Fruit fly (Drosophila melanogaster) whole organism, embryonic: Measurements from ENCODE around the gene Vdup1.

Source experiments
- Atf-2 ChIP-seq: fragments of 200-800 bp; sonication (Bioruptor generic); optimal IDR thresholded peaks from 2 replicates; lab custom pipeline; 2016; ENCODE audit warnings: missing biosample characterization, missing genetic modification characterization
- Atf6 ChIP-seq: fragments of 200-800 bp; sonication (Bioruptor generic); IDR thresholded peaks from 2 replicates; pipeline ENCODE4 v1.3.6; 2022; ENCODE audit warnings: missing biosample characterization, missing genetic modification characterization
- CG10565 ChIP-seq: fragments of 200-800 bp; sonication (Bioruptor generic); optimal IDR thresholded peaks from 3 replicates; lab custom pipeline; 2016; ENCODE audit warnings: missing biosample characterization, mild to moderate bottlenecking, missing genetic modification characterization
- CG10979 ChIP-seq: fragments of 200-800 bp; sonication (Bioruptor generic); optimal IDR thresholded peaks from 2 replicates; lab custom pipeline; 2018; ENCODE audit warnings: missing biosample characterization, mild to moderate bottlenecking, missing genetic modification characterization, moderate library complexity
- CG11696 ChIP-seq: fragments of 200-800 bp; sonication (Bioruptor generic); IDR thresholded peaks from 2 replicates; pipeline ENCODE4 v1.3.6; 2022; ENCODE audit warnings: missing biosample characterization, missing genetic modification characterization
- CG12236 ChIP-seq: fragments of 200-800 bp; sonication (Bioruptor generic); optimal IDR thresholded peaks from 2 replicates; lab custom pipeline; 2016; ENCODE audit warnings: missing biosample characterization, missing genetic modification characterization
- CG12659 ChIP-seq: fragments of 200-800 bp; sonication (Bioruptor generic); optimal IDR thresholded peaks from 3 replicates; lab custom pipeline; 2017; ENCODE audit warnings: mild to moderate bottlenecking, missing biosample characterization, missing genetic modification reagents, missing genetic modification characterization
- CG1647 ChIP-seq: fragments of 200-800 bp; sonication (Bioruptor generic); optimal IDR thresholded peaks from 3 replicates; lab custom pipeline; 2016; ENCODE audit warnings: missing biosample characterization, missing genetic modification characterization
- CG17829 ChIP-seq: fragments of 200-800 bp; optimal IDR thresholded peaks from 2 replicates; lab custom pipeline; 2019; ENCODE audit warnings: missing biosample characterization, mild to moderate bottlenecking, missing genetic modification characterization, moderate library complexity
- CG18011 ChIP-seq: fragments of 200-800 bp; sonication (Bioruptor generic); optimal IDR thresholded peaks from 2 replicates; lab custom pipeline; 2017; ENCODE audit warnings: missing biosample characterization, missing genetic modification characterization, mild to moderate bottlenecking, moderate library complexity, missing genotype
- CG1832 ChIP-seq: fragments of 200-800 bp; sonication (Bioruptor generic); optimal IDR thresholded peaks from 2 replicates; lab custom pipeline; 2017; ENCODE audit warnings: missing biosample characterization, mild to moderate bottlenecking, missing genetic modification characterization, inconsistent platforms
- CG18476 ChIP-seq: fragments of 200-800 bp; sonication (Bioruptor generic); optimal IDR thresholded peaks from 2 replicates; lab custom pipeline; 2016; ENCODE audit warnings: missing biosample characterization, mild to moderate bottlenecking, missing genetic modification characterization
- CG3065 ChIP-seq: fragments of 200-800 bp; sonication (Bioruptor generic); optimal IDR thresholded peaks from 2 replicates; lab custom pipeline; 2016; ENCODE audit warnings: missing biosample characterization, missing genetic modification characterization
- CG32532 ChIP-seq: fragments of 200-800 bp; sonication (Bioruptor generic); IDR thresholded peaks from 2 replicates; pipeline ENCODE4 v1.3.6; 2022; ENCODE audit warnings: missing biosample characterization, missing genetic modification characterization
- CG32772 ChIP-seq: fragments of 200-800 bp; sonication (Bioruptor generic); IDR thresholded peaks from 2 replicates; pipeline ENCODE4 v1.3.6; 2022; ENCODE audit warnings: missing biosample characterization, missing genetic modification characterization
- CG3847 ChIP-seq: fragments of 200-800 bp; sonication (Bioruptor generic); IDR thresholded peaks from 2 replicates; pipeline ENCODE4 v1.3.6; 2022; ENCODE audit warnings: missing biosample characterization, missing genetic modification characterization
- CG4617 ChIP-seq: fragments of 200-800 bp; sonication (Bioruptor generic); optimal IDR thresholded peaks from 3 replicates; lab custom pipeline; 2016; ENCODE audit warnings: missing biosample characterization, missing genetic modification characterization, borderline replicate concordance
- CG4820 ChIP-seq: fragments of 200-800 bp; sonication (Bioruptor generic); optimal IDR thresholded peaks from 3 replicates; lab custom pipeline; 2016; ENCODE audit warnings: missing biosample characterization, missing genetic modification characterization
- CG4854 ChIP-seq: fragments of 200-800 bp; sonication (Bioruptor generic); optimal IDR thresholded peaks from 2 replicates; lab custom pipeline; 2016; ENCODE audit warnings: missing biosample characterization, missing genetic modification characterization, inconsistent platforms
- CG7372 ChIP-seq: fragments of 200-800 bp; sonication (Bioruptor generic); IDR thresholded peaks from 2 replicates; pipeline ENCODE4 v1.3.6; 2022; ENCODE audit warnings: missing biosample characterization, missing genetic modification characterization
- CG7963 ChIP-seq: fragments of 200-800 bp; sonication (Bioruptor generic); IDR thresholded peaks from 3 replicates; pipeline ENCODE4 v1.3.6; 2022; ENCODE audit warnings: missing biosample characterization, missing genetic modification characterization; ENCODE audit not compliant: partially characterized antibody
- CG8765 ChIP-seq: fragments of 200-800 bp; sonication (Bioruptor generic); IDR thresholded peaks from 2 replicates; pipeline ENCODE4 v1.3.6; 2022; ENCODE audit warnings: missing biosample characterization, missing genetic modification characterization
- Chrac-16 ChIP-seq: fragments of 200-800 bp; sonication (Bioruptor generic); optimal IDR thresholded peaks from 3 replicates; lab custom pipeline; 2016; ENCODE audit warnings: missing biosample characterization, missing genetic modification characterization
- Doc2 ChIP-seq: fragments of 200-800 bp; sonication (Bioruptor generic); IDR thresholded peaks from 2 replicates; pipeline ENCODE4 v1.3.6; 2022; ENCODE audit warnings: missing biosample characterization, missing genetic modification characterization
- Dp ChIP-seq: fragments of 200-800 bp; sonication (Bioruptor generic); optimal IDR thresholded peaks from 2 replicates; lab custom pipeline; 2018; ENCODE audit warnings: missing biosample characterization, mild to moderate bottlenecking, missing genetic modification characterization, moderate library complexity
- Lim3 ChIP-seq: fragments of 200-800 bp; sonication (Bioruptor generic); IDR thresholded peaks from 2 replicates; pipeline ENCODE4 v1.3.6; 2022; ENCODE audit warnings: missing biosample characterization, missing genetic modification characterization
- MTF-1 ChIP-seq: fragments of 200-800 bp; sonication (Bioruptor generic); optimal IDR thresholded peaks from 2 replicates; lab custom pipeline; 2018; ENCODE audit warnings: missing biosample characterization, mild to moderate bottlenecking, missing genetic modification characterization, borderline replicate concordance
- Mad ChIP-seq: fragments of 200-800 bp; sonication (Bioruptor generic); optimal IDR thresholded peaks from 2 replicates; lab custom pipeline; 2016; ENCODE audit warnings: missing biosample characterization, missing genetic modification characterization
- NC2β ChIP-seq: fragments of 200-800 bp; sonication (Bioruptor generic); optimal IDR thresholded peaks from 2 replicates; lab custom pipeline; 2016; ENCODE audit warnings: missing biosample characterization, missing genetic modification characterization
- NK7.1 ChIP-seq: fragments of 200-800 bp; sonication (Bioruptor generic); optimal IDR thresholded peaks from 3 replicates; lab custom pipeline; 2016; ENCODE audit warnings: missing biosample characterization, missing genetic modification characterization
- Nf-YA ChIP-seq: fragments of 200-800 bp; sonication (Bioruptor generic); IDR thresholded peaks from 2 replicates; pipeline ENCODE4 v1.3.6; 2022; ENCODE audit warnings: missing biosample characterization, missing genetic modification characterization
- NfI ChIP-seq: fragments of 200-800 bp; sonication (Bioruptor generic); optimal IDR thresholded peaks from 3 replicates; lab custom pipeline; 2018; ENCODE audit warnings: missing biosample characterization, mild to moderate bottlenecking, missing genetic modification characterization, moderate library complexity
- Usf ChIP-seq: fragments of 200-800 bp; sonication (Bioruptor generic); optimal IDR thresholded peaks from 2 replicates; lab custom pipeline; 2017; ENCODE audit warnings: missing genotype, missing biosample characterization, missing genetic modification characterization
- Vsx1 ChIP-seq: fragments of 200-800 bp; sonication (Bioruptor generic); optimal IDR thresholded peaks from 2 replicates; lab custom pipeline; 2017; ENCODE audit warnings: missing biosample characterization, mild to moderate bottlenecking, missing genetic modification characterization, missing genetic modification reagents
- btn ChIP-seq: fragments of 200-800 bp; sonication (Bioruptor generic); optimal IDR thresholded peaks from 2 replicates; lab custom pipeline; 2016; ENCODE audit warnings: missing biosample characterization, missing genetic modification characterization
- ci ChIP-seq: fragments of 200-800 bp; sonication (Bioruptor generic); IDR thresholded peaks from 3 replicates; pipeline ENCODE4 v1.3.6; 2022; ENCODE audit warnings: missing biosample characterization, missing genetic modification characterization
- gfzf ChIP-seq: fragments of 200-800 bp; sonication (Bioruptor generic); optimal IDR thresholded peaks from 2 replicates; lab custom pipeline; 2016; ENCODE audit warnings: missing biosample characterization, mild to moderate bottlenecking, missing genetic modification characterization, moderate library complexity
- grn ChIP-seq: fragments of 200-800 bp; sonication (Bioruptor generic); optimal IDR thresholded peaks from 3 replicates; lab custom pipeline; 2017; ENCODE audit warnings: missing biosample characterization, missing genetic modification characterization
- nau ChIP-seq: fragments of 200-800 bp; sonication (Bioruptor generic); optimal IDR thresholded peaks from 3 replicates; lab custom pipeline; 2017; ENCODE audit warnings: missing biosample characterization, mild to moderate bottlenecking, missing genetic modification characterization, missing genetic modification reagents
- prd ChIP-seq, 3 experiments: fragments of >200 bp in 2 of 3; fragments of 200-800 bp in 1 of 3; sonication (Bioruptor generic) in 1 of 3; optimal IDR thresholded peaks in 2 of 3; IDR thresholded peaks in 1 of 3; 2 replicates in 2 of 3; 3 replicates in 1 of 3; pipeline versions ENCODE4 v1.3.6 to Lab custom; 2017 to 2022; ENCODE audit warnings: missing biosample characterization in 1 of 3, missing genetic modification characterization in 1 of 3
- ro ChIP-seq: fragments of 200-800 bp; sonication (Bioruptor generic); IDR thresholded peaks from 2 replicates; pipeline ENCODE4 v1.3.6; 2022; ENCODE audit warnings: missing biosample characterization, missing genetic modification characterization
- sd ChIP-seq: fragments of 200-800 bp; sonication (Bioruptor generic); optimal IDR thresholded peaks from 3 replicates; lab custom pipeline; 2018; ENCODE audit warnings: missing biosample characterization, mild to moderate bottlenecking, missing genetic modification characterization, moderate library complexity
- shn ChIP-seq: fragments of 200-800 bp; sonication (Bioruptor generic); optimal IDR thresholded peaks from 3 replicates; lab custom pipeline; 2016; ENCODE audit warnings: missing biosample characterization, missing genetic modification characterization
- sima ChIP-seq: fragments of 200-800 bp; sonication (Bioruptor generic); optimal IDR thresholded peaks from 2 replicates; lab custom pipeline; 2016; ENCODE audit warnings: missing biosample characterization, missing genetic modification characterization
- sisA ChIP-seq: fragments of 200-800 bp; sonication (Bioruptor generic); IDR thresholded peaks from 2 replicates; pipeline ENCODE4 v1.3.6; 2022; ENCODE audit warnings: missing biosample characterization, missing genetic modification characterization
- slp2 ChIP-seq: fragments of 200-800 bp; sonication (Bioruptor generic); optimal IDR thresholded peaks from 2 replicates; lab custom pipeline; 2016; ENCODE audit warnings: missing biosample characterization, missing genetic modification characterization
- tio ChIP-seq: fragments of 200-800 bp; sonication (Bioruptor generic); optimal IDR thresholded peaks from 2 replicates; lab custom pipeline; 2017; ENCODE audit warnings: missing biosample characterization, missing genetic modification characterization, inconsistent platforms
- tna ChIP-seq: fragments of 200-800 bp; sonication (Bioruptor generic); IDR thresholded peaks from 2 replicates; pipeline ENCODE4 v1.3.6; 2022; ENCODE audit warnings: missing biosample characterization, missing genetic modification characterization; ENCODE audit not compliant: partially characterized antibody
- wor ChIP-seq: fragments of 200-800 bp; sonication (Bioruptor generic); IDR thresholded peaks from 2 replicates; pipeline ENCODE4 v1.3.6; 2022; ENCODE audit warnings: missing biosample characterization, missing genetic modification characterization
- zen2 ChIP-seq: fragments of 200-800 bp; sonication (Bioruptor generic); IDR thresholded peaks from 3 replicates; pipeline ENCODE4 v1.3.6; 2022; ENCODE audit warnings: missing biosample characterization, missing genetic modification characterization; ENCODE audit not compliant: partially characterized antibody

Vdup1 gene

dm6 chr3L:205723-206284 is 27.0 kb upstream of the Vdup1 start, which contains the start of the genes Gk1 and CG13876 (continued):
- no peak for TF ChIP-seq gfzf (GFP tag; lab: Kevin White, UChicago)
- peak; percentile 94 for TF ChIP-seq CG3847 (GFP tag; lab: Robert Waterston, UW)
- peak; percentile 97 for TF ChIP-seq ci
- TF ChIP-seq NfI = peak; percentile 93
- peak; percentile 81 for TF ChIP-seq wor
- peak; percentile 97 for TF ChIP-seq CG32532 (GFP tag; lab: Robert Waterston, UW)
- peak; percentile 29; the same call in 1 of the 2 replicates for TF ChIP-seq Lim3 (GFP tag; lab: Robert Waterston, UW)
- TF ChIP-seq btn (GFP tag; lab: Kevin White, UChicago) = no peak
- TF ChIP-seq sd (tag; lab: Kevin White, UChicago) = peak; percentile 94
- TF ChIP-seq sima (GFP tag; lab: Kevin White, UChicago) = no peak
- peak; percentile 100 for TF ChIP-seq CG4820 (GFP tag; lab: Kevin White, UChicago)
- TF ChIP-seq Doc2 (GFP tag; lab: Robert Waterston, UW) = no peak
- no peak for TF ChIP-seq CG7963
- TF ChIP-seq CG4854 (GFP tag; lab: Kevin White, UChicago) = peak; percentile 69
- peak; percentile 74 for TF ChIP-seq CG3065
- TF ChIP-seq CG11696 = peak; percentile 88
- peak; percentile 90 for TF ChIP-seq Chrac-16 (GFP tag; lab: Kevin White, UChicago)
- TF ChIP-seq MTF-1 (GFP tag; lab: Kevin White, UChicago) = no peak
- peak; percentile 78 for TF ChIP-seq ro (GFP tag; lab: Robert Waterston, UW)
- no peak for TF ChIP-seq prd (optimal IDR thresholded peaks at IDR 0.05; lab: Kevin White, UChicago)
- peak; percentile 93 for TF ChIP-seq prd (GFP tag; IDR thresholded peaks at IDR 0.05; lab: Robert Waterston, UW)
- peak; percentile 97 for TF ChIP-seq CG17829 (tag; lab: Kevin White, UChicago)
- TF ChIP-seq CG18011 (GFP tag; lab: Kevin White, UChicago) = peak; percentile 80
- peak; percentile 84 for TF ChIP-seq CG32772 (GFP tag; lab: Robert Waterston, UW)
- peak; percentile 81 for TF ChIP-seq sisA (GFP tag; lab: Robert Waterston, UW)
- TF ChIP-seq zen2 = no peak
- peak; percentile 75; the same call in 1 of the 2 replicates for TF ChIP-seq CG8765
- no peak for TF ChIP-seq nau (GFP tag; lab: Kevin White, UChicago)
- TF ChIP-seq NK7.1 (GFP tag; lab: Kevin White, UChicago) = no peak
- TF ChIP-seq Usf (GFP tag; lab: Kevin White, UChicago) = peak; percentile 78
- TF ChIP-seq tna (GFP tag; lab: Robert Waterston, UW) = no peak
- TF ChIP-seq Vsx1 (GFP tag; lab: Kevin White, UChicago) = no peak
- peak; percentile 42 for TF ChIP-seq slp2 (GFP tag; lab: Kevin White, UChicago)
- TF ChIP-seq CG10565 (GFP tag; lab: Kevin White, UChicago) = peak; percentile 6
- peak; percentile 33 for TF ChIP-seq Dp (GFP tag; lab: Kevin White, UChicago)
- TF ChIP-seq Mad = peak; percentile 64
- TF ChIP-seq tio (GFP tag; lab: Kevin White, UChicago) = no peak
- TF ChIP-seq shn (GFP tag; lab: Kevin White, UChicago) = no peak
- TF ChIP-seq CG12236 (GFP tag; lab: Kevin White, UChicago) = no peak
- peak; percentile 27 for TF ChIP-seq Atf-2 (GFP tag; lab: Kevin White, UChicago)
- TF ChIP-seq CG1647 = peak; percentile 22
- TF ChIP-seq CG18476 (GFP tag; lab: Kevin White, UChicago) = peak; percentile 81
- TF ChIP-seq Nf-YA = peak; percentile 89
- TF ChIP-seq CG1832 (GFP tag; lab: Kevin White, UChicago) = no peak
- TF ChIP-seq NC2β (GFP tag; lab: Kevin White, UChicago) = no peak
- peak; percentile 78 for TF ChIP-seq grn
- peak; percentile 93 for TF ChIP-seq CG7372 (GFP tag; lab: Robert Waterston, UW)
- TF ChIP-seq CG10979 (tag; lab: Kevin White, UChicago) = peak; percentile 96
- peak; percentile 98 for TF ChIP-seq CG12659 (GFP tag; lab: Kevin White, UChicago)
- peak; percentile 97 for TF ChIP-seq Atf6 (GFP tag; lab: Robert Waterston, UW)
- peak; percentile 70 for TF ChIP-seq CG4617 (GFP tag; lab: Kevin White, UChicago)
